ENCODE assay signal across 1 fruit fly cellular context in genomic region chr2L:14409428-14409933, dm6.
TF ChIP-seq lines count a peak whose summit lies in the region.

elB (minus strand) TSS chr2L:14409549.

TF ChIP-seq in whole organism, embryonic, 481 proteins besides CTCF, POLR2A, EP300 and RAD21 (continued from another document and continues in another):
- no peak for TF ChIP-seq cwo (GFP tag; optimal IDR thresholded peaks at IDR 0.05; lab: Kevin White, UChicago)
- TF ChIP-seq MTF-1 (GFP tag; optimal IDR thresholded peaks at IDR 0.05; lab: Kevin White, UChicago; ENCODE audit: borderline replicate concordance): no peak
- no peak for TF ChIP-seq pum (GFP tag; optimal IDR thresholded peaks at IDR 0.05; lab: Kevin White, UChicago)
- TF ChIP-seq slou (GFP tag; optimal IDR thresholded peaks at IDR 0.05; lab: Kevin White, UChicago): no peak
- TF ChIP-seq tx (GFP tag; optimal IDR thresholded peaks at IDR 0.05; lab: Kevin White, UChicago): no peak
- peak; percentile 72 for TF ChIP-seq CG13287 (GFP tag; IDR thresholded peaks at IDR 0.05; lab: Robert Waterston, UW; ENCODE audit: partially characterized antibody)
- TF ChIP-seq CG17612 (GFP tag; IDR thresholded peaks at IDR 0.05; lab: Robert Waterston, UW): no peak
- TF ChIP-seq CG13624 (GFP tag; optimal IDR thresholded peaks at IDR 0.05; lab: Kevin White, UChicago): no peak
- TF ChIP-seq CG2120 (GFP tag; optimal IDR thresholded peaks at IDR 0.05; lab: Kevin White, UChicago): peak; percentile 21
- TF ChIP-seq so (GFP tag; IDR thresholded peaks at IDR 0.05; lab: Robert Waterston, UW): peak; percentile 43; the same call in 1 of the 3 replicates
- no peak for TF ChIP-seq CG10543 (GFP tag; optimal IDR thresholded peaks at IDR 0.05; lab: Kevin White, UChicago)
- TF ChIP-seq CG15269 (tag; optimal IDR thresholded peaks at IDR 0.05; lab: Kevin White, UChicago): peak; percentile 33
- peak; percentile 77 for TF ChIP-seq Med (GFP tag; lab: Kevin White, UChicago)
- peak; percentile 51; the same call in 2 of the 3 replicates for TF ChIP-seq Doc3 (GFP tag; IDR thresholded peaks at IDR 0.05; lab: Robert Waterston, UW; ENCODE audit: partially characterized antibody)
- no peak for TF ChIP-seq CG3847 (GFP tag; IDR thresholded peaks at IDR 0.05; lab: Robert Waterston, UW)
- no peak for TF ChIP-seq Vsx1 (GFP tag; optimal IDR thresholded peaks at IDR 0.05; lab: Kevin White, UChicago)
- TF ChIP-seq HmgZ (tag; optimal IDR thresholded peaks at IDR 0.05; lab: Kevin White, UChicago): peak; percentile 38
- TF ChIP-seq Blimp-1 (GFP tag; optimal IDR thresholded peaks at IDR 0.05; lab: Kevin White, UChicago): peak; percentile 95
- 0 out of 3 replicates have a peak, but pooled peaks have one; percentile 10 for TF ChIP-seq C15 (GFP tag; IDR thresholded peaks at IDR 0.05; lab: Robert Waterston, UW)
- no peak for TF ChIP-seq CG7271 (tag; optimal IDR thresholded peaks at IDR 0.05; lab: Kevin White, UChicago)
- TF ChIP-seq jumu (GFP tag; optimal IDR thresholded peaks at IDR 0.05; lab: Kevin White, UChicago): no peak
- no peak for TF ChIP-seq tgo (GFP tag; IDR thresholded peaks at IDR 0.05; lab: Robert Waterston, UW)
- no peak for TF ChIP-seq CG13775 (GFP tag; optimal IDR thresholded peaks at IDR 0.05; lab: Kevin White, UChicago)
- TF ChIP-seq btn (GFP tag; optimal IDR thresholded peaks at IDR 0.05; lab: Kevin White, UChicago): peak; percentile 8
- TF ChIP-seq Fer1 (GFP tag; optimal IDR thresholded peaks at IDR 0.05; lab: Kevin White, UChicago): peak; percentile 45
- no peak for TF ChIP-seq CG4328 (GFP tag; optimal IDR thresholded peaks at IDR 0.05; lab: Kevin White, UChicago)
- no peak for TF ChIP-seq crp (GFP tag; optimal IDR thresholded peaks at IDR 0.05; lab: Kevin White, UChicago)
- TF ChIP-seq tin (GFP tag; optimal IDR thresholded peaks at IDR 0.05; lab: Kevin White, UChicago): no peak
- no peak for TF ChIP-seq CG5245 (GFP tag; optimal IDR thresholded peaks at IDR 0.05; lab: Kevin White, UChicago)
- TF ChIP-seq Meics (GFP tag; optimal IDR thresholded peaks at IDR 0.05; lab: Kevin White, UChicago): peak; percentile 14
- peak; percentile 40 for TF ChIP-seq gro (GFP tag; optimal IDR thresholded peaks at IDR 0.05; lab: Kevin White, UChicago)
- TF ChIP-seq CrebB (tag; optimal IDR thresholded peaks at IDR 0.05; lab: Kevin White, UChicago): peak; percentile 13
- peak; percentile 69; the same call in 1 of the 2 replicates for TF ChIP-seq Adf1 (GFP tag; IDR thresholded peaks at IDR 0.05; lab: Robert Waterston, UW)
- 0 out of 3 replicates have a peak, but pooled peaks have one; percentile 56 for TF ChIP-seq otp (GFP tag; IDR thresholded peaks at IDR 0.05; lab: Robert Waterston, UW)
- TF ChIP-seq sug (tag; optimal IDR thresholded peaks at IDR 0.05; lab: Kevin White, UChicago): peak; percentile 5
- TF ChIP-seq CG9609 (GFP tag; optimal IDR thresholded peaks at IDR 0.05; lab: Kevin White, UChicago): no peak
- no peak for TF ChIP-seq CG16815 (GFP tag; optimal IDR thresholded peaks at IDR 0.05; lab: Kevin White, UChicago)
- peak; percentile 66; the same call in 2 of the 3 replicates for TF ChIP-seq ci (GFP tag; IDR thresholded peaks at IDR 0.05; lab: Robert Waterston, UW)
- peak; percentile 85 for TF ChIP-seq sr (GFP tag; IDR thresholded peaks at IDR 0.05; lab: Robert Waterston, UW)
- TF ChIP-seq CG2129 (GFP tag; IDR thresholded peaks at IDR 0.05; lab: Robert Waterston, UW; ENCODE audit: partially characterized antibody): no peak
- TF ChIP-seq Hand (GFP tag; optimal IDR thresholded peaks at IDR 0.05; lab: Kevin White, UChicago): peak; percentile 0
- TF ChIP-seq ken (GFP tag; IDR thresholded peaks at IDR 0.05; lab: Robert Waterston, UW): no peak
- TF ChIP-seq pho (GFP tag; optimal IDR thresholded peaks at IDR 0.05; lab: Kevin White, UChicago): no peak
- TF ChIP-seq CG34224 (GFP tag; IDR thresholded peaks at IDR 0.05; lab: Robert Waterston, UW; ENCODE audit: partially characterized antibody): peak; percentile 86
- TF ChIP-seq CG12219 (GFP tag; optimal IDR thresholded peaks at IDR 0.05; lab: Kevin White, UChicago): peak; percentile 1
- no peak for TF ChIP-seq CG12104 (GFP tag; optimal IDR thresholded peaks at IDR 0.05; lab: Kevin White, UChicago)
- TF ChIP-seq PHDP (tag; optimal IDR thresholded peaks at IDR 0.05; lab: Kevin White, UChicago): no peak
- TF ChIP-seq yki (optimal IDR thresholded peaks at IDR 0.05; lab: Kevin White, UChicago): peak; percentile 96
- no peak; the same call in 1 of the 2 replicates for TF ChIP-seq CG32767 (GFP tag; IDR thresholded peaks at IDR 0.05; lab: Robert Waterston, UW)
- TF ChIP-seq Awh (GFP tag; IDR thresholded peaks at IDR 0.05; lab: Robert Waterston, UW): 0 out of 2 replicates have a peak, but pooled peaks have one; percentile 31
- TF ChIP-seq CG7839 (tag; optimal IDR thresholded peaks at IDR 0.05; lab: Kevin White, UChicago): no peak
- no peak for TF ChIP-seq ERR (GFP tag; optimal IDR thresholded peaks at IDR 0.05; lab: Kevin White, UChicago)
- TF ChIP-seq hbn (GFP tag; IDR thresholded peaks at IDR 0.05; lab: Robert Waterston, UW; ENCODE audit: partially characterized antibody): peak; percentile 38; the same call in 1 of the 2 replicates
- no peak for TF ChIP-seq hth (optimal IDR thresholded peaks at IDR 0.05; lab: Kevin White, UChicago)
- TF ChIP-seq CG11398 (GFP tag; optimal IDR thresholded peaks at IDR 0.05; lab: Kevin White, UChicago): peak; percentile 15
- TF ChIP-seq CG6175 (GFP tag; IDR thresholded peaks at IDR 0.05; lab: Robert Waterston, UW): peak; percentile 30; the same call in 1 of the 3 replicates
- no peak for TF ChIP-seq zen (tag; optimal IDR thresholded peaks at IDR 0.05; lab: Kevin White, UChicago)
- TF ChIP-seq CG15514 (GFP tag; optimal IDR thresholded peaks at IDR 0.05; lab: Kevin White, UChicago): peak; percentile 13
- peak; percentile 75 for TF ChIP-seq Deaf1 (tag; optimal IDR thresholded peaks at IDR 0.05; lab: Kevin White, UChicago)
- no peak for TF ChIP-seq Sox100B (GFP tag; optimal IDR thresholded peaks at IDR 0.05; lab: Kevin White, UChicago)
- TF ChIP-seq sd (tag; optimal IDR thresholded peaks at IDR 0.05; lab: Kevin White, UChicago): no peak
- peak; percentile 80 for TF ChIP-seq onecut (GFP tag; IDR thresholded peaks at IDR 0.05; lab: Robert Waterston, UW)
- no peak for TF ChIP-seq Ssrp (tag; optimal IDR thresholded peaks at IDR 0.05; lab: Kevin White, UChicago)
- TF ChIP-seq pros (GFP tag; optimal IDR thresholded peaks at IDR 0.05; lab: Kevin White, UChicago): peak; percentile 8
- 0 out of 3 replicates have a peak, but pooled peaks have one; percentile 41 for TF ChIP-seq HLH4C (GFP tag; IDR thresholded peaks at IDR 0.05; lab: Robert Waterston, UW; ENCODE audit: partially characterized antibody)
- TF ChIP-seq CG8478 (optimal IDR thresholded peaks at IDR 0.05; lab: Kevin White, UChicago): no peak
- peak; percentile 68 for TF ChIP-seq Drgx (GFP tag; IDR thresholded peaks at IDR 0.05; lab: Robert Waterston, UW)
- TF ChIP-seq D19A (tag; optimal IDR thresholded peaks at IDR 0.05; lab: Kevin White, UChicago): no peak
- TF ChIP-seq ftz-f1 (GFP tag; optimal IDR thresholded peaks at IDR 0.05; lab: Kevin White, UChicago): peak; percentile 76
- no peak for TF ChIP-seq dimm (GFP tag; IDR thresholded peaks at IDR 0.05; lab: Robert Waterston, UW)
- TF ChIP-seq z (GFP tag; IDR thresholded peaks at IDR 0.05; lab: Robert Waterston, UW): peak; percentile 57; the same call in 2 of the 3 replicates
- TF ChIP-seq Ets97D (GFP tag; optimal IDR thresholded peaks at IDR 0.05; lab: Kevin White, UChicago): no peak
- no peak for TF ChIP-seq CG7372 (GFP tag; IDR thresholded peaks at IDR 0.05; lab: Robert Waterston, UW)
- TF ChIP-seq Jarid2 (GFP tag; optimal IDR thresholded peaks at IDR 0.05; lab: Kevin White, UChicago): peak; percentile 95
- no peak for TF ChIP-seq CG3065 (GFP tag; optimal IDR thresholded peaks at IDR 0.05; lab: Kevin White, UChicago)
- peak; percentile 71 for TF ChIP-seq Nf-YC (tag; optimal IDR thresholded peaks at IDR 0.05; lab: Kevin White, UChicago)
- no peak for TF ChIP-seq D19B (GFP tag; optimal IDR thresholded peaks at IDR 0.05; lab: Kevin White, UChicago)
- TF ChIP-seq CG31365 (tag; optimal IDR thresholded peaks at IDR 0.05; lab: Kevin White, UChicago): peak; percentile 22
- TF ChIP-seq Pdp1 (GFP tag; optimal IDR thresholded peaks at IDR 0.05; lab: Kevin White, UChicago): peak in 1 of 2 experiments; percentile 22
- no peak for TF ChIP-seq CG15601 (tag; optimal IDR thresholded peaks at IDR 0.05; lab: Kevin White, UChicago)
- no peak for TF ChIP-seq Asciz (GFP tag; optimal IDR thresholded peaks at IDR 0.05; lab: Kevin White, UChicago)
- no peak for TF ChIP-seq CG11723 (GFP tag; optimal IDR thresholded peaks at IDR 0.05; lab: Kevin White, UChicago)
- no peak for TF ChIP-seq CG1024 (GFP tag; IDR thresholded peaks at IDR 0.05; lab: Robert Waterston, UW)
- TF ChIP-seq CG13296 (GFP tag; optimal IDR thresholded peaks at IDR 0.05; lab: Kevin White, UChicago): peak; percentile 6
- peak; percentile 77 for TF ChIP-seq ewg (GFP tag; optimal IDR thresholded peaks at IDR 0.05; lab: Kevin White, UChicago)
- TF ChIP-seq Atf6 (GFP tag; IDR thresholded peaks at IDR 0.05; lab: Robert Waterston, UW): peak; percentile 53; the same call in 1 of the 2 replicates
- TF ChIP-seq Rfx (GFP tag; IDR thresholded peaks at IDR 0.05; lab: Robert Waterston, UW): 0 out of 2 replicates have a peak, but pooled peaks have one; percentile 16
- peak; percentile 91 for TF ChIP-seq kah (GFP tag; optimal IDR thresholded peaks at IDR 0.05; lab: Kevin White, UChicago)
- TF ChIP-seq disco-r (GFP tag; optimal IDR thresholded peaks at IDR 0.05; lab: Kevin White, UChicago): peak; percentile 9
- peak; percentile 16; the same call in 1 of the 2 replicates for TF ChIP-seq E2f1 (GFP tag; IDR thresholded peaks at IDR 0.05; lab: Robert Waterston, UW)
- no peak for TF ChIP-seq CG11560 (tag; IDR thresholded peaks at IDR 0.05; lab: Robert Waterston, UW)
- TF ChIP-seq Oli (tag; optimal IDR thresholded peaks at IDR 0.05; lab: Kevin White, UChicago): no peak
- peak; percentile 74 for TF ChIP-seq Nf-YB (GFP tag; optimal IDR thresholded peaks at IDR 0.05; lab: Kevin White, UChicago)
- no peak for TF ChIP-seq maf-S (GFP tag; optimal IDR thresholded peaks at IDR 0.05; lab: Kevin White, UChicago)
- TF ChIP-seq CG34376 (GFP tag; optimal IDR thresholded peaks at IDR 0.05; lab: Kevin White, UChicago): peak; percentile 55
- no peak for TF ChIP-seq phol (tag; optimal IDR thresholded peaks at IDR 0.05; lab: Kevin White, UChicago)
- TF ChIP-seq CG9817 (tag; optimal IDR thresholded peaks at IDR 0.05; lab: Kevin White, UChicago): no peak
- no peak for TF ChIP-seq CG17361 (GFP tag; IDR thresholded peaks at IDR 0.05; lab: Robert Waterston, UW)
- 0 out of 2 replicates have a peak, but pooled peaks have one; percentile 26 for TF ChIP-seq bbx (GFP tag; IDR thresholded peaks at IDR 0.05; lab: Robert Waterston, UW; ENCODE audit: partially characterized antibody)
- 0 out of 3 replicates have a peak, but pooled peaks have one; percentile 39 for TF ChIP-seq vnd (GFP tag; IDR thresholded peaks at IDR 0.05; lab: Robert Waterston, UW; ENCODE audit: partially characterized antibody)
- TF ChIP-seq H2.0 (GFP tag; IDR thresholded peaks at IDR 0.05; lab: Robert Waterston, UW): no peak
- no peak for TF ChIP-seq cato (GFP tag; optimal IDR thresholded peaks at IDR 0.05; lab: Kevin White, UChicago; ENCODE audit: borderline replicate concordance)
- TF ChIP-seq Ets65A (GFP tag; lab: Kevin White, UChicago): no peak
- no peak for TF ChIP-seq Mes4 (GFP tag; optimal IDR thresholded peaks at IDR 0.05; lab: Kevin White, UChicago)
- TF ChIP-seq Antp (GFP tag; optimal IDR thresholded peaks at IDR 0.05; lab: Kevin White, UChicago): no peak
- no peak for TF ChIP-seq CG12769 (tag; optimal IDR thresholded peaks at IDR 0.05; lab: Kevin White, UChicago)
- TF ChIP-seq CG16863 (GFP tag; optimal IDR thresholded peaks at IDR 0.05; lab: Kevin White, UChicago): no peak
- TF ChIP-seq vvl (GFP tag; IDR thresholded peaks at IDR 0.05; lab: Robert Waterston, UW): peak; percentile 71; the same call in 1 of the 2 replicates
- peak; percentile 36; the same call in 1 of the 3 replicates for TF ChIP-seq CG11695 (GFP tag; IDR thresholded peaks at IDR 0.05; lab: Robert Waterston, UW)
- no peak for TF ChIP-seq jing (GFP tag; optimal IDR thresholded peaks at IDR 0.05; lab: Kevin White, UChicago)
- TF ChIP-seq prd (optimal IDR thresholded peaks at IDR 0.05; lab: Kevin White, UChicago): no peak
- no peak for TF ChIP-seq prd (GFP tag; IDR thresholded peaks at IDR 0.05; lab: Robert Waterston, UW)
- no peak for TF ChIP-seq Dref (GFP tag; IDR thresholded peaks at IDR 0.05; lab: Robert Waterston, UW)
- 0 out of 2 replicates have a peak, but pooled peaks have one; percentile 29 for TF ChIP-seq ato (GFP tag; IDR thresholded peaks at IDR 0.05; lab: Robert Waterston, UW; ENCODE audit: partially characterized antibody)
- TF ChIP-seq chif (GFP tag; optimal IDR thresholded peaks at IDR 0.05; lab: Kevin White, UChicago): no peak
- TF ChIP-seq zfh2 (GFP tag; optimal IDR thresholded peaks at IDR 0.05; lab: Kevin White, UChicago): no peak
- no peak for TF ChIP-seq GATAe (GFP tag; conservative IDR thresholded peaks at IDR 0.05; lab: Robert Waterston, UW)
- peak; percentile 11 for TF ChIP-seq caup (GFP tag; optimal IDR thresholded peaks at IDR 0.05; lab: Kevin White, UChicago; ENCODE audit: severe bottlenecking)
- no peak for TF ChIP-seq CG14667 (GFP tag; IDR thresholded peaks at IDR 0.05; lab: Robert Waterston, UW)
- no peak for TF ChIP-seq croc (GFP tag; conservative IDR thresholded peaks at IDR 0.05; lab: Robert Waterston, UW)
- no peak for TF ChIP-seq hkb (optimal IDR thresholded peaks at IDR 0.05; lab: Kevin White, UChicago)
- TF ChIP-seq hkb (GFP tag; IDR thresholded peaks at IDR 0.05; lab: Robert Waterston, UW): peak; percentile 56
- no peak for TF ChIP-seq CG13894 (tag; optimal IDR thresholded peaks at IDR 0.05; lab: Kevin White, UChicago)
- peak; percentile 20 for TF ChIP-seq her (GFP tag; optimal IDR thresholded peaks at IDR 0.05; lab: Kevin White, UChicago)
- no peak for TF ChIP-seq CG10209 (GFP tag; optimal IDR thresholded peaks at IDR 0.05; lab: Kevin White, UChicago)
- TF ChIP-seq CG17385 (GFP tag; optimal IDR thresholded peaks at IDR 0.05; lab: Kevin White, UChicago): peak; percentile 71
- TF ChIP-seq br (optimal IDR thresholded peaks at IDR 0.05; lab: Kevin White, UChicago): no peak
- TF ChIP-seq Dbx (GFP tag; IDR thresholded peaks at IDR 0.05; lab: Robert Waterston, UW): peak; percentile 65; the same call in 2 of the 3 replicates
- TF ChIP-seq ac (GFP tag; optimal IDR thresholded peaks at IDR 0.05; lab: Kevin White, UChicago): no peak
- TF ChIP-seq zf30C (GFP tag; optimal IDR thresholded peaks at IDR 0.05; lab: Kevin White, UChicago): no peak
